Worm (Caenorhabditis elegans): ENCODE results near the gene F09C12.2.

DNA sequence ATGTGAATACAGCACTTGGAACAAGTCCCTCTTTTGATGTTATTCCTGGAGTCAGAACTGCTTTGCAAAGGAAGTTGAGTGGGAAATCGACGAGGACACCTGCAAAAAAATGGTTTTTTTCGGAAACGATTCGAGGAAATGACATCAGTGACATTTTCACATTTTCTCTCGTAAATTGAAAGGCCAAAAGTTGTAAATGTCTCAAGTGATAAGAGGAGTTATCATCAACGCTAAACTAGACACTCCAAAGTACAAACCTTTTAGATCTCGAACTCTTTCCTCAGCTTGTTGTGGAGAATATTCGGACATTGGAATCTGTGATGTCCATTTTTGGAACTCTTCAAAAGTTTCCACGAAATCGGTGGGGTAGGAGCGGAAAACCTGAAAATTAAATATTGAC is 25.6 kb upstream of the F09C12.2 start:
- no peak for TF ChIP-seq flt-1 (GFP tag; IDR thresholded peaks at IDR 0.05)
- no peak for TF ChIP-seq cog-1 (tag; optimal IDR thresholded peaks at IDR 0.05)
- TF ChIP-seq klf-2 (GFP tag; conservative IDR thresholded peaks at IDR 0.05): no peak
- TF ChIP-seq ztf-23 (GFP tag; IDR thresholded peaks at IDR 0.05): no peak
- TF ChIP-seq T22C8.4 (GFP tag; IDR thresholded peaks at IDR 0.05): no peak
- TF ChIP-seq med-1 (GFP tag; optimal IDR thresholded peaks at IDR 0.05; ENCODE audit: insufficient read depth): no peak
- no peak for TF ChIP-seq ref-1 (GFP tag; conservative IDR thresholded peaks at IDR 0.05)

Data from whole organism, midembryonic.